Worm (Caenorhabditis elegans): ENCODE data around the gene aat-4.

The aat-4 gene

DNA sequence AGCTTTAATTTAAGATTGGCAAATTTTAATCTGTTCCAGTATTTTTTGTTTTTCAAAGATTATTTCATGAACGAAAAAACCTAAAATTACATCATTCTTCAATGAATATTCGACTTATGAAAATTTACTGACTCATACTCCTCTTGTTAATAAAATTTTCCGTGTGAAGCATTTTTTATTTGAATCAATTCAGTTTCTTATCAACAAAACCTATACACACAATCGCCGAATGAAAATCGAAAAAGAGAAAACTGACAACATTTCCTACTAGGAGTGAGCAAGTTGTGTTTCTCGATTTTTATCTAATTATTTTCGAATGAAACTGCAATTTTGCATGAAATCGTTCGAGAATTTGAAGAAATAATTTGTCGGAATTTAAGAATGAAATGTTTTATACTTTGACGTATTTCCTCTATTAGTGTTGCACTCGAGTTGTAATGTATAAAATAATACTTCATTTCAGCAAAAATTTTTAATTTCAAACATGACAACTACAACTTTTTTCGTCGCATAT, 44.9 kb downstream of the aat-4 start, which contains the start of gene F58F9.4:
Gene F58F9.4 (plus strand): TSS at position 464 of the 514 bp plus-strand sequence.
- TF ChIP-seq aly-1 (tag; optimal IDR thresholded peaks at IDR 0.05) (no peak), ama-1 (optimal IDR thresholded peaks at IDR 0.05) (no peak), ceh-13 (GFP tag; optimal IDR thresholded peaks at IDR 0.05) (no peak), tbx-37 (GFP tag; conservative IDR thresholded peaks at IDR 0.05) (no peak), hnd-1 (tag; optimal IDR thresholded peaks at IDR 0.05) (no peak), hmg-4 (GFP tag; optimal IDR thresholded peaks at IDR 0.05) (no peak), sea-1 (GFP tag; conservative IDR thresholded peaks at IDR 0.05) (no peak)

DNA sequence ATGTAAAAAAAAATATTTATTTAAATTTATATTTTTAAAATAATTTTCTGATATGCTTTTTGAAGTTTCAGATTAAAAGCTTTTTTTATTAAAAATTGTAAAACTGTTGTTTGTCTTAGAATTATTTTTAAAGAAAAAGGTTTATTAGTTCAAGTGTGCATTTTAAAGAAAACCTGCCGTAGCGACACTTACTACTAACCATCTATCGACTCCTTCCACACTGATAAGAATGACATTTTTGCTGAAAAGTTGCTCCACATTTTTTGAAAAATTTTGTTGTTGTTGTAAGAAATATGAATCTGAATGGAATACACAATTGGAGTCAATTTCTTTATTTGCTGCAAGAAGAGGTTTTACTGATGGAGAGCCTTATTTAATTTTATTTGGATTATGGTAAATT, 47.5 kb downstream of the aat-4 start, which contains the start of gene C49A9.1:
Gene C49A9.1 (plus strand): TSS at position 217 of the 400 bp plus-strand sequence.
- TF ChIP-seq pes-1 (GFP tag; IDR thresholded peaks at IDR 0.05) = no peak
- no peak for TF ChIP-seq B0310.2 (tag; optimal IDR thresholded peaks at IDR 0.05)
- no peak for TF ChIP-seq ets-7 (tag; optimal IDR thresholded peaks at IDR 0.05)
- no peak for TF ChIP-seq sea-1 (GFP tag; conservative IDR thresholded peaks at IDR 0.05)
- no peak for TF ChIP-seq F13C5.2 (tag; optimal IDR thresholded peaks at IDR 0.05)
- no peak for TF ChIP-seq ama-1 (optimal IDR thresholded peaks at IDR 0.05)
- TF ChIP-seq hnd-1 (tag; optimal IDR thresholded peaks at IDR 0.05) = no peak
- no peak for TF ChIP-seq aly-1 (tag; optimal IDR thresholded peaks at IDR 0.05)
- no peak for TF ChIP-seq tbx-11 (GFP tag; IDR thresholded peaks at IDR 0.05)
- TF ChIP-seq scrt-1 (GFP tag; IDR thresholded peaks at IDR 0.05) = no peak
- no peak for TF ChIP-seq ceh-36 (tag; optimal IDR thresholded peaks at IDR 0.05)
- no peak for TF ChIP-seq hmg-4 (GFP tag; optimal IDR thresholded peaks at IDR 0.05)

DNA sequence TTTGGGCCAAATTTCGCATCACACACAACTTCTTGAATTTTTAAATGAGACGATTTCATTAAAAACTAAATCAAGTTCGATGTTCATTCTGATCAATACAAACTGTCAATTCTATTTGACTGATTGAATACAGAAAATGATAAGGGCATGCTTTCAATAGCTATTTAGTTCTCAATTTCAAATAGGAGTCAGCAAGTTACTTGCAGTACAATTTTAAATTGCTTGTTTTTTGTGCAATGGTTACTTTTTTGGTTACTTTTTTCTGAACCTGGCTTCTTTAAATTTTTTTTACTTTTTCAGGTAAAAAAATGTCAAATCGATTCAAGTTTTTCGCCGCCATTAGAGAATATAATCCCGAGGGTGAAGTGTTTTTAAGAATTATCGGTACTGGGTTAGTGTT, 50.4 kb downstream of the aat-4 start, which contains the start of gene C49A9.2:
Gene C49A9.2 (plus strand): TSS at position 301 of the 400 bp plus-strand sequence.
- TF ChIP-seq scrt-1 (GFP tag; IDR thresholded peaks at IDR 0.05) (no peak), aly-1 (tag; optimal IDR thresholded peaks at IDR 0.05) (no peak), B0310.2 (tag; optimal IDR thresholded peaks at IDR 0.05) (no peak), ama-1 (optimal IDR thresholded peaks at IDR 0.05) (no peak), hmbx-1 (tag; optimal IDR thresholded peaks at IDR 0.05) (no peak), tbx-11 (GFP tag; IDR thresholded peaks at IDR 0.05) (no peak)
